Fruit fly (Drosophila melanogaster) Kc167 (cell line): ENCODE data around the gene CG5386.

ENCODE experiments used
- Myc ChIP-seq: fragments of >200 bp; optimal IDR thresholded peaks from 2 replicates; lab custom pipeline; 2017; ENCODE audit warnings: missing external identifiers
- Sin3A ChIP-seq: fragments of >200 bp; optimal IDR thresholded peaks from 2 replicates; lab custom pipeline; 2018; ENCODE audit warnings: missing external identifiers
- h ChIP-seq: fragments of >200 bp; optimal IDR thresholded peaks from 3 replicates; lab custom pipeline; 2018; ENCODE audit warnings: missing external identifiers
- insv ChIP-seq: fragments of >200 bp; optimal IDR thresholded peaks from 3 replicates; lab custom pipeline; 2018; ENCODE audit warnings: missing external identifiers
- psq ChIP-seq: fragments of >200 bp; optimal IDR thresholded peaks from 2 replicates; lab custom pipeline; 2017; ENCODE audit warnings: missing external identifiers

DNA sequence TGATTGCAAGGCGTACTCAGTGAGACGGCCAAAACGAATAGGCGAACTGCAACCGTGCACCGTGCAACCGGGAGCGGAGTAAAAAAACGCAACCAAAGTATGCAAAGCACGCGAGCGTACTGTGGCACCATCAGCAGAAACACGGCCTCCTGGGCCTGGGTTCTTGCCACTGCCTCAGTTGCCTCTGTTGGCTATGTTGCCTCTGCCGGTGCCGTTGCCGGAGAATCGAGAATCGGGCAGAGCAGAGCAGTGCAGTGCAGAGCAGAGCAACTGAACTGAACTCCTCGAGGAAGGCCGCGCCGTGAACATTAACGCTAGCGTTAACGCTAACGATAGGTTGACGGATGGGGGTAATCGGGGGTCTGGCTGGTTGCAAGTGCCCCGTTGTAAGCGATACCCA lies 18.1 kb downstream of the CG5386 start, which contains the start of gene CG34377:
- TF ChIP-seq psq (lab: Kevin White, UChicago) (no peak), Myc (lab: Kevin White, UChicago) (no peak), h (lab: Kevin White, UChicago) (no peak), insv (no peak), Sin3A (lab: Kevin White, UChicago) (no peak)
